Fruit fly (Drosophila melanogaster): Measurements from ENCODE around the gene Lectin-galC1.

dm6 chr2L:19441791-19442190 is 24.5 kb downstream of the Lectin-galC1 start, which contains the start of gene RanGAP:
- no peak for TF ChIP-seq Sox102F (GFP tag; optimal IDR thresholded peaks at IDR 0.05)
- no peak for TF ChIP-seq Hr39 (GFP tag; optimal IDR thresholded peaks at IDR 0.05)
- no peak for TF ChIP-seq fd85E (GFP tag; optimal IDR thresholded peaks at IDR 0.05)
- peak; percentile 18 for TF ChIP-seq net (GFP tag; optimal IDR thresholded peaks at IDR 0.05)
- 0 out of 3 replicates have a peak, but pooled peaks have one; percentile 39 for TF ChIP-seq eg (GFP tag; IDR thresholded peaks at IDR 0.05)
- peak; percentile 40 for TF ChIP-seq CG6808 (GFP tag; optimal IDR thresholded peaks at IDR 0.05)
- TF ChIP-seq fkh (GFP tag; optimal IDR thresholded peaks at IDR 0.05): no peak

Data from whole organism, prepupa.